Worm (Caenorhabditis elegans): Measurements from ENCODE around the gene F37B12.1.
A peak's percentile ranks its signal among the peaks of the same experiment; 100 is the strongest.

Gene F37B12.1

DNA sequence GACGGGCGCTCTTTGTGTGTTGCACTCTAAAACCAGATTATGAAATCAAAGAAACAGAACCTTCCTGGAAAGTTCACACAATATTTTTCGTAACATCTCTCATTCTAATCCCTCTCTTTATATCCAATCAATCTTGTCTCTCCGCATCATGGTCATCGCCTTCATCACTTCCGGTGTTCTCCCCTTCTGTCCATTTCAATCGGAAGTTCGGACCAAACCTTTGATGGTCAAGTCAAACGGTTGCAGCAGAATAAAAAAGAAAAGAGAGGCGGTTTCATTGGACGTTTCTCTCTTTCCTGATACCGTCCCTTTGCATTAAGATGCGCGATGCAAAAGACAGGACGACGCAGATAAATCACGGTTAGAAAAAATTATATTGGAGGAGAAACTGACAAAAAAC lies 4.0 kb upstream of the F37B12.1 start:
- TF ChIP-seq nhr-28 (tag; optimal IDR thresholded peaks at IDR 0.05), result no peak
- TF ChIP-seq tbx-8 (GFP tag; optimal IDR thresholded peaks at IDR 0.05), result no peak
- no peak for TF ChIP-seq drap-1 (GFP tag; optimal IDR thresholded peaks at IDR 0.05)
- TF ChIP-seq pha-4 (tag; optimal IDR thresholded peaks at IDR 0.05), result no peak

DNA sequence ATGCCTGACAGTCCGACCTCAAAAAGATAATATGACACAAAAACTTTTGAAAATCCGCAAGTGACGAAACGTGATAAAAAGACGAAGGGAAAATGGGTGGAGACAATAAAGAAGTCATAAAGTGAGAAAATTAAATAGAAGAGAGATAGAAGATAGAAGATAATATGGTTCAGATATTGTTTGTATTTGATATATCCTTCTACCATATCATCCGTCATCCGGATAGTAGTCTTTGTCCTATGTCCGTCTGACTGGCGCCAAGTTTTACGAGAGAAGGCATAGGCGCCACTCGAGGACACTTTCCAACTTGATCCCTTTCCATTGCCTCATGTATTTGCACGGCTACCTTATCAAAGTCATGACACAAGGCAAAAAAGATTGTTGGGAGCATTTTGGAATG lies 2.8 kb upstream of the F37B12.1 start:
- no peak for TF ChIP-seq ztf-11 (tag; optimal IDR thresholded peaks at IDR 0.05)
- no peak for TF ChIP-seq unc-39 (tag; optimal IDR thresholded peaks at IDR 0.05)
- no peak for TF ChIP-seq M03D4.4 (tag; optimal IDR thresholded peaks at IDR 0.05)
- TF ChIP-seq ces-1 (GFP tag; optimal IDR thresholded peaks at IDR 0.05), result no peak
- no peak for TF ChIP-seq nhr-237 (tag; optimal IDR thresholded peaks at IDR 0.05)
- TF ChIP-seq mep-1 (tag; optimal IDR thresholded peaks at IDR 0.05), result no peak
- no peak for TF ChIP-seq snpc-4 (tag; optimal IDR thresholded peaks at IDR 0.05)
- TF ChIP-seq bed-3 (GFP tag; optimal IDR thresholded peaks at IDR 0.05), result no peak
- TF ChIP-seq ceh-39 (tag; optimal IDR thresholded peaks at IDR 0.05), result no peak
- no peak for TF ChIP-seq mab-5 (tag; optimal IDR thresholded peaks at IDR 0.05)
- TF ChIP-seq tbx-8 (GFP tag; optimal IDR thresholded peaks at IDR 0.05), result no peak
- no peak for TF ChIP-seq lin-32 (GFP tag; optimal IDR thresholded peaks at IDR 0.05)
- TF ChIP-seq elt-1 (tag; optimal IDR thresholded peaks at IDR 0.05; ENCODE audit: borderline replicate concordance, insufficient read depth), result no peak
- TF ChIP-seq flh-1 (GFP tag; optimal IDR thresholded peaks at IDR 0.05), result no peak
- no peak for TF ChIP-seq pha-4 (tag; optimal IDR thresholded peaks at IDR 0.05)
- no peak for TF ChIP-seq elt-3 (tag; optimal IDR thresholded peaks at IDR 0.05)

DNA sequence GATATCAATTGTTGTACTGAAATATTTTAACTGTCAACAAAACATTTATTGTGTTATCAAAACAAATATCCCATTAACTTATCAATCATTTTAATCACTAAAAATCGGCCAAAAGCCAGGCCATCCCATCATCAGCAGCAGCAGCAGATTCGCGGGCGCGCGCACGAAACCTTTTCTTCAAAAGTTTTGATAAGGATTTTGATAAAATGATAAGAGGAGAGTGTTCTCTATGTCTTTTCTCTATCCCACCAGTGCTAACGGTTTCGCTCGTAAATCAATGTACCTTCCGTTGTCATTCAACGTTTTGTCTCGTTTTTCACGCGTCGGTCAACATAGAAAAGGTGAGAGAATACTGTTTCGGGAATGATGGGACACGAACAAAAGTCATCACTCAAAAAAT lies 972 bp downstream of the F37B12.1 start:
- TF ChIP-seq blmp-1 (tag; optimal IDR thresholded peaks at IDR 0.05) (no peak), unc-120 (tag; optimal IDR thresholded peaks at IDR 0.05; ENCODE audit: poor library complexity, severe bottlenecking) (no peak), unc-62 (GFP tag; optimal IDR thresholded peaks at IDR 0.05) (no peak), nhr-28 (tag; optimal IDR thresholded peaks at IDR 0.05) (no peak), zip-8 (tag; optimal IDR thresholded peaks at IDR 0.05) (no peak), drap-1 (GFP tag; optimal IDR thresholded peaks at IDR 0.05) (no peak), cnd-1 (tag; optimal IDR thresholded peaks at IDR 0.05) (no peak), elt-3 (tag; optimal IDR thresholded peaks at IDR 0.05) (no peak), nhr-2 (tag; optimal IDR thresholded peaks at IDR 0.05) (no peak)

DNA sequence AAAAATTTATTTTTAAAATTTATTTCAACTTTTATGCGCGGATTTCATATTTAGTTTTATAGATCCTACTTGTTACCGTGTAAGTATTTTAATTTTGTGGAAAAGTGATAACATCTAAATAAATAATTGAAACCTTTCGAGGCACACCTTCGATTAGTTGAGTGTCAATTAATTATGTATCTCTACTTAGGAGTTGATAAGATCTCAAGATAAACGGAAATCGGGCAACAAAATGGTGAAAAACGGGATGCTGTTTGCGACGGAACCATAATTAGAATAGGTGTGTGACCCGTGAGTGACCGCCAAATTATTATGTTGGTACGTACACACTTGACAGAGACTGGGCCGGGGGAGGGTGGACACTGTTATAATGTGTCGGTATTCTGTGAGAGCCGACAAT lies 2.7 kb downstream of the F37B12.1 start:
- TF ChIP-seq ceh-43 (GFP tag; optimal IDR thresholded peaks at IDR 0.05) (no peak), nhr-2 (tag; optimal IDR thresholded peaks at IDR 0.05) (peak; percentile 44)

DNA sequence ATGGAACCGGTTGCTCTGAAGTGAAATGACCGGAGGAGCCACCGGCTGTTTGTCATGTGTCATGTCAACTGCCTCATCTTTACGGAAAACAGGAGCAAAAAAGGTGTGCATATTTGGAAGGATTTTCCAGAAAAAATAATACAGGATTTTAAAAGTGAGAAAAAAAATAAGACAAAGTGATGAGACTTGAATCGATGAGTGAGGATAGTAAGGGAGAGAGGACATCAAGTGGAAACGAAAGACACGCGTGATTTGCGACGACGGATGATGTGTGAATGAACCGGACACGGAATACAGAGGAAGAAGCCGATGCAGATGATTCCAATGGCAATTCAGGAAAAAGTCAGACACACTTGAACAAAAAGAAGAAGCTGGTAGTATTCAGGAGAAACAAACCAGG lies 4.8 kb downstream of the F37B12.1 start:
- TF ChIP-seq mls-2 (tag; optimal IDR thresholded peaks at IDR 0.05) (no peak), tbx-8 (GFP tag; optimal IDR thresholded peaks at IDR 0.05) (no peak), unc-39 (tag; optimal IDR thresholded peaks at IDR 0.05) (no peak), nhr-12 (tag; optimal IDR thresholded peaks at IDR 0.05) (no peak), pha-4 (tag; optimal IDR thresholded peaks at IDR 0.05) (no peak), lin-32 (GFP tag; optimal IDR thresholded peaks at IDR 0.05) (no peak), snpc-4 (tag; optimal IDR thresholded peaks at IDR 0.05) (no peak), bed-3 (GFP tag; optimal IDR thresholded peaks at IDR 0.05) (no peak), lsy-2 (tag; optimal IDR thresholded peaks at IDR 0.05) (no peak), unc-62 (GFP tag; optimal IDR thresholded peaks at IDR 0.05) (no peak), sem-2 (GFP tag; optimal IDR thresholded peaks at IDR 0.05) (no peak), unc-120 (tag; optimal IDR thresholded peaks at IDR 0.05; ENCODE audit: poor library complexity, severe bottlenecking) (no peak), M03D4.4 (tag; optimal IDR thresholded peaks at IDR 0.05) (no peak), ztf-11 (tag; optimal IDR thresholded peaks at IDR 0.05) (no peak), hlh-1 (tag; optimal IDR thresholded peaks at IDR 0.05) (no peak), ces-1 (GFP tag; optimal IDR thresholded peaks at IDR 0.05) (no peak), lin-13 (tag; optimal IDR thresholded peaks at IDR 0.05) (no peak), mab-5 (tag; optimal IDR thresholded peaks at IDR 0.05) (no peak), zip-8 (tag; optimal IDR thresholded peaks at IDR 0.05) (no peak), blmp-1 (tag; optimal IDR thresholded peaks at IDR 0.05) (no peak)

DNA sequence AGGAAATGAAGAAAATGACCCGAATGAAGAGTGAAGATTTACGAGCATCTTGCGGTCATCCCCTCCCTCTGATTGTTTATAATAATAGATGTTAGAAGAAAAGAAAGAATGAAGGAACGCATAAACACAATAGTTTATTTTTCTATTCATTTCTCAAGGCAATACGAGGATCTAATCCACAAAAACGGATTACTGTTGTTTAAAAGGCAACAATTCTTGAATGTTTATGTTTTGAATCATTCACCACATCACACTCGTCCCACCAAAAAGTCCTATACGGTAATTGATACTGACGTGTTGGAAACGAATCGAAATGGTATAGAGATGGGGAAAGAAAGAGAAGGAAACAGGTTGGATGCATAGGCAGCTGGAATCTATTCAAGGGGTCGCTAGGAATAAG lies 7.4 kb downstream of the F37B12.1 start:
- TF ChIP-seq mep-1 (tag; optimal IDR thresholded peaks at IDR 0.05), result no peak
- TF ChIP-seq ceh-43 (GFP tag; optimal IDR thresholded peaks at IDR 0.05), result no peak
- no peak for TF ChIP-seq tbx-8 (GFP tag; optimal IDR thresholded peaks at IDR 0.05)
- TF ChIP-seq elt-1 (tag; optimal IDR thresholded peaks at IDR 0.05; ENCODE audit: borderline replicate concordance, insufficient read depth), result no peak
- no peak for TF ChIP-seq ceh-83 (GFP tag; optimal IDR thresholded peaks at IDR 0.05)
- no peak for TF ChIP-seq ham-2 (GFP tag; optimal IDR thresholded peaks at IDR 0.05)
- TF ChIP-seq unc-39 (tag; optimal IDR thresholded peaks at IDR 0.05), result no peak
- no peak for TF ChIP-seq ceh-39 (tag; optimal IDR thresholded peaks at IDR 0.05)
- TF ChIP-seq snpc-4 (tag; optimal IDR thresholded peaks at IDR 0.05), result no peak
- TF ChIP-seq nhr-28 (tag; optimal IDR thresholded peaks at IDR 0.05), result no peak
- no peak for TF ChIP-seq unc-120 (tag; optimal IDR thresholded peaks at IDR 0.05; ENCODE audit: poor library complexity, severe bottlenecking)
- TF ChIP-seq zip-8 (tag; optimal IDR thresholded peaks at IDR 0.05), result no peak
- TF ChIP-seq nhr-237 (tag; optimal IDR thresholded peaks at IDR 0.05), result no peak
- TF ChIP-seq M03D4.4 (tag; optimal IDR thresholded peaks at IDR 0.05), result no peak
- no peak for TF ChIP-seq blmp-1 (tag; optimal IDR thresholded peaks at IDR 0.05)
- TF ChIP-seq cnd-1 (tag; optimal IDR thresholded peaks at IDR 0.05), result no peak
- no peak for TF ChIP-seq nhr-2 (tag; optimal IDR thresholded peaks at IDR 0.05)
- no peak for TF ChIP-seq elt-3 (tag; optimal IDR thresholded peaks at IDR 0.05)
- no peak for TF ChIP-seq drap-1 (GFP tag; optimal IDR thresholded peaks at IDR 0.05)
- TF ChIP-seq pha-4 (tag; optimal IDR thresholded peaks at IDR 0.05), result no peak
